Worm (Caenorhabditis elegans) whole organism, L4 larva: Measurements from ENCODE around the gene srh-171.

Source experiments
- F10B5.3 ChIP-seq: sonication (generic microtip); optimal IDR thresholded peaks from 2 replicates; lab custom pipeline; 2016; ENCODE audit warnings: mild to moderate bottlenecking, missing genetic modification characterization, missing compliant biosample characterization
- F26F4.8 ChIP-seq: fragments of 200-800 bp; sonication (Bioruptor generic); conservative IDR thresholded peaks from 2 replicates; pipeline ENCODE4 v1.3.6; 2022; ENCODE audit warnings: missing genetic modification characterization, missing compliant biosample characterization
- F44E2.7 ChIP-seq: fragments of 200-800 bp; sonication (Bioruptor generic); IDR thresholded peaks from 2 replicates; pipeline ENCODE4 v2.1.2; 2022; ENCODE audit warnings: missing genetic modification characterization, missing compliant biosample characterization
- F49E8.2 ChIP-seq: sonication (generic microtip); optimal IDR thresholded peaks from 2 replicates; lab custom pipeline; 2016; ENCODE audit warnings: missing compliant biosample characterization, mild to moderate bottlenecking, missing genetic modification characterization, borderline replicate concordance
- R02D3.7 ChIP-seq: fragments of 150-350 bp; sonication (generic microtip); optimal IDR thresholded peaks from 3 replicates; lab custom pipeline; 2014; ENCODE audit warnings: missing biosample characterization, missing genetic modification characterization
- T20F7.1 ChIP-seq: fragments of 200-800 bp; sonication (Bioruptor generic); optimal IDR thresholded peaks from 2 replicates; lab custom pipeline; 2018; ENCODE audit warnings: mild to moderate bottlenecking, missing genetic modification characterization, missing compliant biosample characterization
- Y105C5A.15 ChIP-seq: fragments of 200-800 bp; sonication (Bioruptor generic); IDR thresholded peaks from 2 replicates; pipeline ENCODE4 v1.3.6; 2022; ENCODE audit warnings: missing genetic modification characterization, missing compliant biosample characterization
- Y48G9A.11 ChIP-seq: fragments of 200-800 bp; sonication (Bioruptor generic); IDR thresholded peaks from 2 replicates; pipeline ENCODE4 v1.3.6; 2022; ENCODE audit warnings: missing genetic modification reagents, missing genetic modification characterization, missing compliant biosample characterization
- ZK546.5 ChIP-seq, 2 experiments: sonication (generic microtip); optimal IDR thresholded peaks; 2 replicates each; lab custom pipeline; 2017; ENCODE audit warnings: missing biosample characterization in 2 of 2, missing genetic modification characterization in 2 of 2
- attf-4 ChIP-seq: sonication (generic microtip); optimal IDR thresholded peaks from 3 replicates; lab custom pipeline; 2017; ENCODE audit warnings: missing biosample characterization, missing genetic modification characterization
- ceh-28 ChIP-seq: fragments of 150-350 bp; optimal IDR thresholded peaks from 2 replicates; lab custom pipeline; 2014; ENCODE audit warnings: missing biosample characterization, missing genetic modification reagents, missing genetic modification characterization
- ceh-44 ChIP-seq: fragments of 200-800 bp; sonication (Bioruptor generic); IDR thresholded peaks from 2 replicates; pipeline ENCODE4 v1.3.6; 2022; ENCODE audit warnings: missing genetic modification reagents, missing genetic modification characterization, missing compliant biosample characterization
- ceh-82 ChIP-seq: sonication (generic microtip); optimal IDR thresholded peaks from 2 replicates; lab custom pipeline; 2017; ENCODE audit warnings: missing biosample characterization, missing genetic modification characterization
- ces-1 ChIP-seq: fragments of 150-350 bp; sonication (generic microtip); optimal IDR thresholded peaks from 4 replicates; lab custom pipeline; 2014; ENCODE audit warnings: missing biosample characterization, missing genetic modification reagents, missing genetic modification characterization
- ctbp-1 ChIP-seq: fragments of 200-800 bp; sonication (Bioruptor generic); IDR thresholded peaks from 2 replicates; pipeline ENCODE4 v1.3.6; 2022; ENCODE audit warnings: missing genetic modification reagents, missing genetic modification characterization, missing compliant biosample characterization
- daf-16 ChIP-seq, 3 experiments: sonication (generic microtip); optimal IDR thresholded peaks; 2 replicates each; lab custom pipeline; 2016 to 2017; ENCODE audit warnings: missing genetic modification characterization in 3 of 3, missing genetic modification reagents in 3 of 3, mild to moderate bottlenecking in 2 of 3, missing compliant biosample characterization in 2 of 3, missing biosample characterization in 1 of 3, moderate library complexity in 1 of 3
- dmd-6 ChIP-seq: fragments of 200-800 bp; sonication (Bioruptor generic); IDR thresholded peaks from 2 replicates; pipeline ENCODE4 v1.3.6; 2022; ENCODE audit warnings: missing genetic modification reagents, missing genetic modification characterization, missing compliant biosample characterization
- dmd-9 ChIP-seq: fragments of 200-800 bp; sonication (Bioruptor generic); IDR thresholded peaks from 2 replicates; pipeline ENCODE4 v1.3.6; 2022; ENCODE audit warnings: missing genetic modification reagents, missing genetic modification characterization, missing compliant biosample characterization
- dpl-1 ChIP-seq: fragments of 150-350 bp; optimal IDR thresholded peaks from 2 replicates; lab custom pipeline; 2014; ENCODE audit warnings: missing biosample characterization, missing genetic modification reagents, missing genetic modification characterization
- dve-1 ChIP-seq: sonication (generic microtip); optimal IDR thresholded peaks from 2 replicates; lab custom pipeline; 2017; ENCODE audit warnings: antibody characterized with exemption, mild to moderate bottlenecking, missing genetic modification characterization, missing compliant biosample characterization; ENCODE audit not compliant: insufficient read depth
- egl-27 ChIP-seq: sonication (generic microtip); optimal IDR thresholded peaks from 3 replicates; lab custom pipeline; 2017; ENCODE audit warnings: missing biosample characterization, missing genetic modification reagents, missing genetic modification characterization
- hif-1 ChIP-seq, 2 experiments: sonication (generic microtip); optimal IDR thresholded peaks; 2 replicates each; lab custom pipeline; 2016 to 2017; ENCODE audit warnings: missing compliant biosample characterization in 2 of 2, missing genetic modification characterization in 2 of 2, missing genetic modification reagents in 2 of 2, missing genotype in 2 of 2, mild to moderate bottlenecking in 1 of 2
- hlh-30 ChIP-seq: sonication (generic microtip); optimal IDR thresholded peaks from 2 replicates; lab custom pipeline; 2017; ENCODE audit warnings: antibody characterized with exemption, mild to moderate bottlenecking, missing genetic modification characterization, missing compliant biosample characterization; ENCODE audit not compliant: insufficient read depth
- hmg-1.1 ChIP-seq: fragments of 200-800 bp; sonication (Bioruptor generic); IDR thresholded peaks from 2 replicates; pipeline ENCODE4 v1.3.6; 2022; ENCODE audit warnings: missing genetic modification reagents, missing genetic modification characterization, missing compliant biosample characterization
- lim-7 ChIP-seq: fragments of 200-800 bp; sonication (Bioruptor generic); IDR thresholded peaks from 2 replicates; pipeline ENCODE4 v1.3.6; 2022; ENCODE audit warnings: missing genetic modification characterization, missing compliant biosample characterization
- lin-29 ChIP-seq: fragments of 200-800 bp; sonication (Bioruptor generic); IDR thresholded peaks from 2 replicates; pipeline ENCODE4 v1.3.6; 2022; ENCODE audit warnings: missing genetic modification reagents, missing genetic modification characterization, missing compliant biosample characterization
- lin-38 ChIP-seq: fragments of 200-800 bp; sonication (Bioruptor generic); IDR thresholded peaks from 2 replicates; pipeline ENCODE4 v1.3.6; 2022; ENCODE audit warnings: missing genetic modification reagents, missing genetic modification characterization, missing compliant biosample characterization
- lin-39 ChIP-seq: fragments of 150-350 bp; optimal IDR thresholded peaks from 2 replicates; lab custom pipeline; 2014; ENCODE audit warnings: missing biosample characterization, missing genetic modification reagents, missing genetic modification characterization
- lir-3 ChIP-seq: sonication (generic microtip); optimal IDR thresholded peaks from 2 replicates; lab custom pipeline; 2016; ENCODE audit warnings: mild to moderate bottlenecking, missing genetic modification characterization, missing compliant biosample characterization
- lsy-2 ChIP-seq, 2 experiments: fragments of 150-350 bp in 1 of 2; sonication (generic microtip) in 1 of 2; optimal IDR thresholded peaks; 2 replicates each; lab custom pipeline; 2014 to 2017; ENCODE audit warnings: missing biosample characterization in 2 of 2, missing genetic modification characterization in 2 of 2
- madf-5 ChIP-seq, 2 experiments: fragments of 200-800 bp; sonication (Bioruptor generic); IDR thresholded peaks; 2 replicates each; pipeline ENCODE4 v1.3.6; 2022; ENCODE audit warnings: missing compliant biosample characterization in 2 of 2, missing genetic modification characterization in 2 of 2
- mdl-1 ChIP-seq, 2 experiments: fragments of 150-350 bp in 1 of 2; sonication (generic microtip) in 1 of 2; optimal IDR thresholded peaks; 2 replicates each; lab custom pipeline; 2014 to 2017; ENCODE audit warnings: missing biosample characterization in 2 of 2, missing genetic modification characterization in 2 of 2
- mdt-29 ChIP-seq: fragments of 200-800 bp; sonication (Bioruptor generic); IDR thresholded peaks from 2 replicates; pipeline ENCODE4 v1.3.6; 2022; ENCODE audit warnings: missing genetic modification reagents, missing genetic modification characterization, missing compliant biosample characterization
- mep-1 ChIP-seq: fragments of 150-350 bp; sonication (generic microtip); optimal IDR thresholded peaks from 3 replicates; lab custom pipeline; 2014; ENCODE audit warnings: missing biosample characterization, missing genetic modification characterization
- mes-2 ChIP-seq: sonication (generic microtip); optimal IDR thresholded peaks from 2 replicates; lab custom pipeline; 2016; ENCODE audit warnings: missing genotype, mild to moderate bottlenecking, missing genetic modification characterization, missing compliant biosample characterization; ENCODE audit not compliant: poor library complexity, severe bottlenecking
- mxl-2 ChIP-seq: fragments of 200-800 bp; sonication (Bioruptor generic); conservative IDR thresholded peaks from 2 replicates; pipeline ENCODE4 v1.3.6; 2022; ENCODE audit warnings: missing genetic modification reagents, missing genetic modification characterization, missing compliant biosample characterization
- nhr-111 ChIP-seq: fragments of 200-800 bp; sonication (Bioruptor generic); optimal IDR thresholded peaks from 2 replicates; lab custom pipeline; 2018; ENCODE audit warnings: mild to moderate bottlenecking, missing genetic modification characterization, missing compliant biosample characterization
- nhr-28 ChIP-seq: fragments of 150-350 bp; optimal IDR thresholded peaks from 2 replicates; lab custom pipeline; 2014; ENCODE audit warnings: missing biosample characterization, missing genetic modification characterization
- nhr-48 ChIP-seq: sonication (generic microtip); optimal IDR thresholded peaks from 2 replicates; lab custom pipeline; 2016; ENCODE audit warnings: mild to moderate bottlenecking, missing genetic modification characterization, missing compliant biosample characterization
- nhr-77 ChIP-seq: fragments of 150-350 bp; optimal IDR thresholded peaks from 2 replicates; lab custom pipeline; 2014; ENCODE audit warnings: missing biosample characterization, missing genetic modification characterization
- pqm-1 ChIP-seq: sonication (generic microtip); optimal IDR thresholded peaks from 2 replicates; lab custom pipeline; 2017; ENCODE audit warnings: missing biosample characterization, missing genetic modification characterization
- rbr-2 ChIP-seq: sonication (generic microtip); optimal IDR thresholded peaks from 2 replicates; lab custom pipeline; 2016; ENCODE audit warnings: missing genotype, missing genetic modification characterization, missing compliant biosample characterization
- skn-1 ChIP-seq: fragments of 150-350 bp; optimal IDR thresholded peaks from 2 replicates; lab custom pipeline; 2014; ENCODE audit warnings: missing biosample characterization, missing genetic modification characterization
- snpc-1.2 ChIP-seq: fragments of 200-800 bp; sonication (Bioruptor generic); IDR thresholded peaks from 2 replicates; pipeline ENCODE4 v1.3.6; 2022; ENCODE audit warnings: missing genetic modification reagents, missing genetic modification characterization, missing compliant biosample characterization
- spr-1 ChIP-seq: sonication (generic microtip); optimal IDR thresholded peaks from 2 replicates; lab custom pipeline; 2016; ENCODE audit warnings: mild to moderate bottlenecking, missing genetic modification characterization, missing compliant biosample characterization
- tag-97 ChIP-seq: fragments of 200-800 bp; sonication (Bioruptor generic); IDR thresholded peaks from 2 replicates; pipeline ENCODE4 v1.3.6; 2022; ENCODE audit warnings: missing genetic modification characterization, missing compliant biosample characterization
- zfp-2 ChIP-seq: sonication (generic microtip); optimal IDR thresholded peaks from 2 replicates; lab custom pipeline; 2016; ENCODE audit warnings: mild to moderate bottlenecking, missing genetic modification characterization, missing compliant biosample characterization
- ztf-7 ChIP-seq: fragments of 150-350 bp; optimal IDR thresholded peaks from 2 replicates; lab custom pipeline; 2014; ENCODE audit warnings: missing biosample characterization, missing genetic modification characterization

Gene srh-171

ce11 chrV:20004385-20004784, 38.9 kb downstream of the srh-171 start, which contains the start of gene unc-51:
unc-51 (minus strand) TSS chrV:20004485.
- TF ChIP-seq madf-5 (GFP tag; IDR thresholded peaks at IDR 0.05; lab: Robert Waterston, UW) (no peak), hlh-30 (tag; lab: Kevin White, UChicago) (peak; percentile 77), dve-1 (peak; percentile 11), ztf-7 (tag; lab: Kevin White, UChicago) (no peak), mep-1 (tag; lab: Kevin White, UChicago) (peak; percentile 47), nhr-28 (tag; lab: Kevin White, UChicago) (peak; percentile 19), attf-4 (tag; lab: Kevin White, UChicago) (no peak), dmd-6 (GFP tag; lab: Robert Waterston, UW) (0 out of 2 replicates have a peak, but pooled peaks have one; percentile 10), lsy-2 (tag; optimal IDR thresholded peaks at IDR 0.05; lab: Kevin White, UChicago) (peak in 1 of 2 experiments; percentile 29), ceh-82 (tag; lab: Kevin White, UChicago) (no peak)

DNA sequence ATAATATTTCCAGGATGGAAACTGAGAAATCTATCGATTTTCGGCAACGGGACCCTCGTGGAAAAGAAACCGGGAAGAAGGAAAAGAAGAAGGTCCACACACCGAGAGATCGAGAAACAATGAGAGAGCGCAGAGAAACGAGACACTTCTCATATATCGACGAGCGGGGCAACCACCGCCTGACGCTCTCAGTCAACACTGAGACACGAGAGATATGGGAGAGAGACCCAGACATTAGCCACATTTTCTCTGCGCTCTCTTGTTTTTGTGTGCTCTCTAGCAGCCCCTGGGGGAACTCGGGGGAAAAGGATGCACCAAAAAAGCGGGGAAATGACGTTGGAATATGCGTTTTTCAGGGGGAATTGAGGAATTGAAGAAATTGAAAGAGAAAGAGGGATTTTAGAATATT, 40.2 kb downstream of the srh-171 start:
- 0 out of 2 replicates have a peak, but pooled peaks have one; percentile 34 for TF ChIP-seq mdt-29
- no peak for TF ChIP-seq spr-1 (tag; lab: Kevin White, UChicago)
- TF ChIP-seq ceh-28: peak; percentile 71
- TF ChIP-seq lin-39: no peak
- no peak for TF ChIP-seq Y105C5A.15 (GFP tag; lab: Robert Waterston, UW)
- TF ChIP-seq ztf-7 (tag; lab: Kevin White, UChicago): peak; percentile 33
- no peak for TF ChIP-seq tag-97 (GFP tag; lab: Robert Waterston, UW)
- TF ChIP-seq nhr-77 (tag; lab: Kevin White, UChicago): peak; percentile 17
- TF ChIP-seq T20F7.1 (GFP tag; lab: Kevin White, UChicago): no peak
- TF ChIP-seq skn-1 (tag; lab: Kevin White, UChicago): no peak
- TF ChIP-seq lir-3 (tag; lab: Kevin White, UChicago): no peak
- 0 out of 2 replicates have a peak, but pooled peaks have one; percentile 22 for TF ChIP-seq lin-38
- peak; percentile 87 to 90 for TF ChIP-seq mdl-1 (tag; optimal IDR thresholded peaks at IDR 0.05; lab: Kevin White, UChicago)
- TF ChIP-seq mxl-2 (GFP tag; lab: Robert Waterston, UW): no peak
- no peak for TF ChIP-seq lim-7
- no peak for TF ChIP-seq zfp-2 (tag; lab: Kevin White, UChicago)
- TF ChIP-seq dve-1: peak; percentile 87
- no peak for TF ChIP-seq nhr-48 (tag; lab: Kevin White, UChicago)
- no peak for TF ChIP-seq nhr-111
- TF ChIP-seq rbr-2 (tag; lab: Kevin White, UChicago): peak; percentile 86
- TF ChIP-seq dpl-1: peak; percentile 46
- no peak for TF ChIP-seq snpc-1.2 (GFP tag; lab: Robert Waterston, UW)
- 0 out of 2 replicates have a peak, but pooled peaks have one; percentile 34 for TF ChIP-seq dmd-9 (GFP tag; lab: Robert Waterston, UW)
- TF ChIP-seq Y48G9A.11 (GFP tag; lab: Robert Waterston, UW): no peak
- no peak for TF ChIP-seq ceh-44 (GFP tag; lab: Robert Waterston, UW)
- no peak for TF ChIP-seq egl-27 (tag; lab: Kevin White, UChicago)
- peak; percentile 75 for TF ChIP-seq mes-2 (tag; lab: Kevin White, UChicago)
- TF ChIP-seq ctbp-1 (GFP tag; lab: Robert Waterston, UW): peak; percentile 77
- no peak for TF ChIP-seq F26F4.8 (GFP tag; lab: Robert Waterston, UW)
- TF ChIP-seq lsy-2 (tag; optimal IDR thresholded peaks at IDR 0.05; lab: Kevin White, UChicago): peak in 1 of 2 experiments; percentile 73
- peak in 1 of 2 experiments; percentile 51 for TF ChIP-seq daf-16 (GFP tag; optimal IDR thresholded peaks at IDR 0.05; lab: Kevin White, UChicago)
- TF ChIP-seq daf-16 (tag; optimal IDR thresholded peaks at IDR 0.05; lab: Kevin White, UChicago): peak; percentile 73
- no peak for TF ChIP-seq ces-1 (GFP tag; lab: Kevin White, UChicago)
- TF ChIP-seq F44E2.7: no peak
- no peak for TF ChIP-seq R02D3.7 (tag; lab: Kevin White, UChicago)
- TF ChIP-seq F10B5.3 (tag; lab: Kevin White, UChicago): no peak
- TF ChIP-seq hif-1 (tag; optimal IDR thresholded peaks at IDR 0.05; lab: Kevin White, UChicago): peak in 1 of 2 experiments; percentile 56
- TF ChIP-seq ZK546.5 (tag; optimal IDR thresholded peaks at IDR 0.05; lab: Kevin White, UChicago): peak in 1 of 2 experiments; percentile 29
- TF ChIP-seq pqm-1: no peak
- no peak for TF ChIP-seq lin-29 (GFP tag; lab: Robert Waterston, UW)
- TF ChIP-seq F49E8.2 (tag; lab: Kevin White, UChicago): no peak
- TF ChIP-seq hmg-1.1: peak; percentile 91
